Worm (Caenorhabditis elegans): Measurements from ENCODE around the gene cest-19.

Gene cest-19

ce11 chrX:7035937-7036336, at the start of gene cest-19:
Gene cest-19, minus strand, starts transcription at chrX:7036037.
- TF ChIP-seq unc-62 (GFP tag; optimal IDR thresholded peaks at IDR 0.05) = no peak

ce11 chrX:7085067-7085466, 49.2 kb upstream of the cest-19 start, which contains the start of gene Y1B5A.1:
Gene Y1B5A.1, plus strand, starts transcription at chrX:7085367.
- TF ChIP-seq unc-62 (GFP tag; optimal IDR thresholded peaks at IDR 0.05) = no peak

- TF ChIP-seq unc-62 (GFP tag; optimal IDR thresholded peaks at IDR 0.05) = no peak
Measured at ce11 chrX:7076485-7076884, 40.6 kb upstream of the cest-19 start.

ce11 chrX:7075250-7075649, 39.4 kb upstream of the cest-19 start, which contains the start of gene B0403.6:
Gene B0403.6, minus strand, starts transcription at chrX:7075350.
- no peak for TF ChIP-seq unc-62 (GFP tag; optimal IDR thresholded peaks at IDR 0.05)

ce11 chrX:7068400-7068799, 32.6 kb upstream of the cest-19 start, which contains the start of gene pdi-6:
Gene pdi-6, minus strand, starts transcription at chrX:7068563.
- no peak for TF ChIP-seq unc-62 (GFP tag; optimal IDR thresholded peaks at IDR 0.05)

ce11 chrX:7067250-7067958, 31.6 kb upstream of the cest-19 start:
- TF ChIP-seq unc-62 (GFP tag; optimal IDR thresholded peaks at IDR 0.05) = no peak

ce11 chrX:7066003-7066402, 30.2 kb upstream of the cest-19 start:
- TF ChIP-seq unc-62 (GFP tag; optimal IDR thresholded peaks at IDR 0.05) = no peak

- TF ChIP-seq unc-62 (GFP tag; optimal IDR thresholded peaks at IDR 0.05) = no peak
Measured at ce11 chrX:7063236-7063635, 27.4 kb upstream of the cest-19 start, which contains the start of gene B0403.3. Gene B0403.3, minus strand, starts transcription at chrX:7063336.

ce11 chrX:7061265-7061664, 25.4 kb upstream of the cest-19 start:
- no peak for TF ChIP-seq unc-62 (GFP tag; optimal IDR thresholded peaks at IDR 0.05)

ce11 chrX:7057357-7057756, 21.5 kb upstream of the cest-19 start, which contains the start of gene B0403.5:
Gene B0403.5, plus strand, starts transcription at chrX:7057724.
- TF ChIP-seq unc-62 (GFP tag; optimal IDR thresholded peaks at IDR 0.05) = no peak

ce11 chrX:7050290-7050689, 14.5 kb upstream of the cest-19 start, which contains the start of gene ubc-17:
Gene ubc-17, plus strand, starts transcription at chrX:7050590.
- no peak for TF ChIP-seq unc-62 (GFP tag; optimal IDR thresholded peaks at IDR 0.05)

ce11 chrX:7040760-7041159, 4.9 kb upstream of the cest-19 start:
- TF ChIP-seq unc-62 (GFP tag; optimal IDR thresholded peaks at IDR 0.05) = no peak

- TF ChIP-seq unc-62 (GFP tag; optimal IDR thresholded peaks at IDR 0.05) = no peak
Measured at ce11 chrX:7037998-7038397, 2.2 kb upstream of the cest-19 start.

ce11 chrX:7033716-7034270, 2.0 kb downstream of the cest-19 start:
- TF ChIP-seq unc-62 (GFP tag; optimal IDR thresholded peaks at IDR 0.05) = no peak

ce11 chrX:7028836-7029235, 7.0 kb downstream of the cest-19 start, which contains the start of gene flp-26:
Gene flp-26, plus strand, starts transcription at chrX:7029136.
- no peak for TF ChIP-seq unc-62 (GFP tag; optimal IDR thresholded peaks at IDR 0.05)

- TF ChIP-seq unc-62 (GFP tag; optimal IDR thresholded peaks at IDR 0.05) = no peak
Measured at ce11 chrX:7019733-7020132, 16.1 kb downstream of the cest-19 start, which contains the start of gene cah-5. Gene cah-5, plus strand, starts transcription at chrX:7020033.

- no peak for TF ChIP-seq unc-62 (GFP tag; optimal IDR thresholded peaks at IDR 0.05)
Measured at ce11 chrX:7005919-7006318, 29.9 kb downstream of the cest-19 start.

All from whole organism, dauer.